Fruit fly (Drosophila melanogaster): ENCODE results near the gene REPTOR-BP.

The REPTOR-BP gene

dm6 chr2L:10260750-10261493 lies 3.0 kb upstream of the REPTOR-BP start, which contains the start of gene Pten (continued):
- TF ChIP-seq pb (GFP tag; optimal IDR thresholded peaks at IDR 0.05) (peak; percentile 31), CG15011 (GFP tag; optimal IDR thresholded peaks at IDR 0.05) (no peak), CG16863 (GFP tag; optimal IDR thresholded peaks at IDR 0.05) (peak; percentile 60), yki (optimal IDR thresholded peaks at IDR 0.05) (no peak), CrebB (tag; optimal IDR thresholded peaks at IDR 0.05) (no peak), nmo (GFP tag; optimal IDR thresholded peaks at IDR 0.05) (peak; percentile 88), Meics (GFP tag; optimal IDR thresholded peaks at IDR 0.05) (peak; percentile 75), Stat92E (GFP tag; optimal IDR thresholded peaks at IDR 0.05) (no peak), Atf-2 (GFP tag; optimal IDR thresholded peaks at IDR 0.05) (peak; percentile 52), Dip2 (GFP tag; IDR thresholded peaks at IDR 0.05) (no peak), pho (GFP tag; optimal IDR thresholded peaks at IDR 0.05) (peak; percentile 64), bbx (GFP tag; IDR thresholded peaks at IDR 0.05; ENCODE audit: partially characterized antibody) (peak; percentile 89), CG7357 (GFP tag; IDR thresholded peaks at IDR 0.05) (no peak; the same call in 2 of the 3 replicates), seq (GFP tag; IDR thresholded peaks at IDR 0.05) (0 out of 2 replicates have a peak, but pooled peaks have one; percentile 35), CG12071 (GFP tag; optimal IDR thresholded peaks at IDR 0.05) (no peak), CG4404 (GFP tag; IDR thresholded peaks at IDR 0.05) (no peak), Side (GFP tag; optimal IDR thresholded peaks at IDR 0.05) (peak; percentile 67), CG12104 (GFP tag; optimal IDR thresholded peaks at IDR 0.05) (peak; percentile 79), zfh2 (GFP tag; optimal IDR thresholded peaks at IDR 0.05) (peak; percentile 43), lola (GFP tag; optimal IDR thresholded peaks at IDR 0.05) (peak in 1 of 3 experiments; percentile 84), lbe (GFP tag; optimal IDR thresholded peaks at IDR 0.05) (peak; percentile 7), CG6175 (GFP tag; IDR thresholded peaks at IDR 0.05) (no peak), CG7786 (GFP tag; optimal IDR thresholded peaks at IDR 0.05) (peak; percentile 48), Nf-YB (GFP tag; optimal IDR thresholded peaks at IDR 0.05) (no peak), CG11723 (GFP tag; optimal IDR thresholded peaks at IDR 0.05) (no peak), CG10543 (GFP tag; optimal IDR thresholded peaks at IDR 0.05) (no peak), CG16779 (GFP tag; IDR thresholded peaks at IDR 0.05) (no peak), Dek (tag; optimal IDR thresholded peaks at IDR 0.05) (no peak), CG13775 (GFP tag; optimal IDR thresholded peaks at IDR 0.05) (peak; percentile 83), CG10431 (GFP tag; optimal IDR thresholded peaks at IDR 0.05) (peak; percentile 26), CG31365 (tag; optimal IDR thresholded peaks at IDR 0.05) (no peak), Lpt (GFP tag; optimal IDR thresholded peaks at IDR 0.05) (no peak), Scr (GFP tag; IDR thresholded peaks at IDR 0.05; ENCODE audit: partially characterized antibody) (peak; percentile 89), croc (GFP tag; conservative IDR thresholded peaks at IDR 0.05) (peak; percentile 31; the same call in 2 of the 3 replicates), CG3995 (GFP tag; optimal IDR thresholded peaks at IDR 0.05) (peak; percentile 5), B-H2 (GFP tag; optimal IDR thresholded peaks at IDR 0.05) (peak; percentile 30), CG1647 (GFP tag; optimal IDR thresholded peaks at IDR 0.05) (peak; percentile 38), mld (GFP tag; IDR thresholded peaks at IDR 0.05; ENCODE audit: partially characterized antibody) (peak; percentile 80; the same call in 2 of the 3 replicates), CG7928 (GFP tag; optimal IDR thresholded peaks at IDR 0.05) (peak; percentile 4), Dbx (GFP tag; IDR thresholded peaks at IDR 0.05) (peak; percentile 76; the same call in 2 of the 3 replicates), bigmax (GFP tag; optimal IDR thresholded peaks at IDR 0.05) (no peak), Ets65A (GFP tag) (peak; percentile 95), CG43689 (GFP tag; IDR thresholded peaks at IDR 0.05) (no peak), Mes4 (GFP tag; optimal IDR thresholded peaks at IDR 0.05) (peak; percentile 57), wor (GFP tag; IDR thresholded peaks at IDR 0.05) (no peak), CG10565 (GFP tag; optimal IDR thresholded peaks at IDR 0.05) (peak; percentile 69), tgo (GFP tag; IDR thresholded peaks at IDR 0.05) (peak; percentile 51; the same call in 1 of the 3 replicates), CG8924 (tag; optimal IDR thresholded peaks at IDR 0.05) (peak; percentile 80), CG17328 (GFP tag; IDR thresholded peaks at IDR 0.05) (peak; percentile 44; the same call in 1 of the 2 replicates), fd64A (GFP tag; optimal IDR thresholded peaks at IDR 0.05) (no peak)
